Fruit fly (Drosophila melanogaster) whole organism, pupa: ENCODE results near the gene msk.

ENCODE experiments used
- CG10348 ChIP-seq: fragments of 200-800 bp; sonication (Bioruptor generic); IDR thresholded peaks from 2 replicates; pipeline ENCODE4 v1.3.6; 2022; ENCODE audit warnings: missing biosample characterization, missing genetic modification characterization
- CG17806 ChIP-seq: fragments of 200-800 bp; sonication (Bioruptor generic); optimal IDR thresholded peaks from 2 replicates; lab custom pipeline; 2018; ENCODE audit warnings: missing biosample characterization, mild to moderate bottlenecking, missing genetic modification characterization, moderate library complexity
- CG32121 ChIP-seq: fragments of 200-800 bp; sonication (Bioruptor generic); IDR thresholded peaks from 2 replicates; pipeline ENCODE4 v1.3.6; 2022; ENCODE audit warnings: missing biosample characterization, missing genetic modification characterization
- CG4496 ChIP-seq: fragments of 200-800 bp; sonication (Bioruptor generic); IDR thresholded peaks from 3 replicates; pipeline ENCODE4 v1.3.6; 2022; ENCODE audit warnings: missing biosample characterization, missing genetic modification characterization
- CG8301 ChIP-seq: fragments of 200-800 bp; sonication (Bioruptor generic); optimal IDR thresholded peaks from 2 replicates; lab custom pipeline; 2018; ENCODE audit warnings: missing biosample characterization, mild to moderate bottlenecking, missing genetic modification characterization
- D1 ChIP-seq: fragments of 200-800 bp; sonication (Bioruptor generic); optimal IDR thresholded peaks from 2 replicates; lab custom pipeline; 2018; ENCODE audit warnings: missing biosample characterization, mild to moderate bottlenecking, missing genetic modification characterization, moderate library complexity
- Pif1B ChIP-seq: fragments of 200-800 bp; sonication (Bioruptor generic); optimal IDR thresholded peaks from 3 replicates; lab custom pipeline; 2016; ENCODE audit warnings: missing biosample characterization, missing genetic modification characterization
- rn ChIP-seq: fragments of 200-800 bp; sonication (Bioruptor generic); IDR thresholded peaks from 2 replicates; pipeline ENCODE4 v1.3.6; 2022; ENCODE audit warnings: missing biosample characterization, missing genetic modification characterization

DNA sequence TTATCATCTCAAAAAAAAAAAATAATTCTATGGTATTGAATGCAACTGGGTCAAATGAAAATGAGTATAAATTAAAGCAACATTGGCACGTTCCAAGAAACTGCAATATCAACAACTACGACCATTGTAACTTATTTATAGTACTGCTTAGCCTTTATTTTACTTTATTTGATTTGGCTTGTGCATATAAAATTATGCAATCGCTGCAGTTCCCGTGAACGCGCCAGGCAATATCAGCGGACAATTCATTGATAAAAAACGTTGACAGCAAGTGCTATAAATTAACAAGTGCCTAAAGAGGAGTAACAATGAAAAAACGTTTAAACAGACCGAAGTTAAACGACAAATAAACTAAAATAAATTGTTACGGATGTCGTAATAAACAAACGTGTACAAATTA, 44.8 kb upstream of the msk start:
- TF ChIP-seq CG4496 (no peak), D1 (tag; lab: Kevin White, UChicago) (no peak), CG10348 (GFP tag; lab: Robert Waterston, UW) (no peak), rn (GFP tag; lab: Robert Waterston, UW) (no peak), CG32121 (GFP tag; lab: Robert Waterston, UW) (no peak), Pif1B (GFP tag; lab: Kevin White, UChicago) (no peak), CG8301 (tag; lab: Kevin White, UChicago) (no peak), CG17806 (tag; lab: Kevin White, UChicago) (no peak)
